Worm (Caenorhabditis elegans) whole organism, L2 larva: Measurements from ENCODE around the gene srbc-62.

ENCODE experiments used
- ZK546.5 ChIP-seq: sonication (generic microtip); optimal IDR thresholded peaks from 2 replicates; lab custom pipeline; 2017; ENCODE audit warnings: missing biosample characterization, missing genetic modification characterization
- ceh-16 ChIP-seq: fragments of 150-350 bp; optimal IDR thresholded peaks from 2 replicates; lab custom pipeline; 2014; ENCODE audit warnings: missing biosample characterization, missing genetic modification characterization
- elt-1 ChIP-seq: fragments of 150-350 bp; optimal IDR thresholded peaks from 2 replicates; lab custom pipeline; 2014; ENCODE audit warnings: missing biosample characterization, missing genetic modification characterization
- gmeb-1 ChIP-seq: fragments of 150-350 bp; optimal IDR thresholded peaks from 2 replicates; lab custom pipeline; 2014; ENCODE audit warnings: missing biosample characterization, missing genetic modification characterization
- lin-13 ChIP-seq: fragments of 150-350 bp; optimal IDR thresholded peaks from 2 replicates; lab custom pipeline; 2014; ENCODE audit warnings: missing biosample characterization, missing genetic modification reagents, missing genetic modification characterization
- nhr-11 ChIP-seq: fragments of 150-350 bp; optimal IDR thresholded peaks from 2 replicates; lab custom pipeline; 2014; ENCODE audit warnings: missing biosample characterization, missing genetic modification characterization
- nhr-12 ChIP-seq: fragments of 150-350 bp; optimal IDR thresholded peaks from 2 replicates; lab custom pipeline; 2014; ENCODE audit warnings: missing biosample characterization, missing genetic modification characterization
- nhr-25 ChIP-seq: fragments of 150-350 bp; sonication (generic microtip); optimal IDR thresholded peaks from 3 replicates; lab custom pipeline; 2014; ENCODE audit warnings: missing biosample characterization, missing genetic modification characterization
- unc-39 ChIP-seq: fragments of 150-350 bp; optimal IDR thresholded peaks from 2 replicates; lab custom pipeline; 2014; ENCODE audit warnings: missing biosample characterization, missing genetic modification characterization
- unc-62 ChIP-seq: fragments of 150-350 bp; optimal IDR thresholded peaks from 2 replicates; lab custom pipeline; 2014; ENCODE audit warnings: missing biosample characterization, missing genetic modification reagents, missing genetic modification characterization
- ztf-11 ChIP-seq: sonication (generic microtip); optimal IDR thresholded peaks from 2 replicates; lab custom pipeline; 2017; ENCODE audit warnings: missing biosample characterization, missing genetic modification characterization

DNA sequence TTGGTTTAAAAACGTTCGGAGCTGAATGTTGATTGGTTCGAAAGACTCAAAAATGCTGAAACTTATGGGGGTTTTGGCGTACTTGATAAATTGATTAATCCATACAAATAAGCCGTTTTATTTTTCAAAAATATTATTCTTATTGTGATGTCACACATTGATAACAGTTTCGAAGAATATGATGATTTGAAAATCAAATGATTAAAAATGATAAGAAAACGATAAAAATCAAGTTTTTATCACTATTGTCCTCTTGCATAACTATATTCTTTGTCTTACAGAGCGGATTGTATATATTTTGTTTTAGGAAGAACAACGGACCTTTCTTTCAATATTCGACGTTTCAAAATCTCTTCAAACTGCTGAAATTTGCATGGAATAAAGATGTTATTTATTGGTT, 25.2 kb downstream of the srbc-62 start:
- TF ChIP-seq nhr-12, result no peak
- TF ChIP-seq ceh-16 (tag; lab: Kevin White, UChicago), result no peak
- no peak for TF ChIP-seq ZK546.5 (tag; lab: Kevin White, UChicago)
- TF ChIP-seq nhr-25 (tag; lab: Kevin White, UChicago), result no peak
- no peak for TF ChIP-seq nhr-11
- TF ChIP-seq lin-13 (GFP tag; lab: Kevin White, UChicago), result no peak
- no peak for TF ChIP-seq ztf-11 (tag; lab: Kevin White, UChicago)
- TF ChIP-seq unc-62 (GFP tag; lab: Kevin White, UChicago), result no peak
- TF ChIP-seq elt-1 (tag; lab: Kevin White, UChicago), result no peak
- TF ChIP-seq unc-39 (tag; lab: Kevin White, UChicago), result no peak
- TF ChIP-seq gmeb-1 (tag; lab: Kevin White, UChicago), result no peak
